Worm (Caenorhabditis elegans): Measurements from ENCODE around the gene F42H10.6.
A peak's percentile ranks its signal among the peaks of the same experiment; 100 is the strongest.

The F42H10.6 gene

DNA sequence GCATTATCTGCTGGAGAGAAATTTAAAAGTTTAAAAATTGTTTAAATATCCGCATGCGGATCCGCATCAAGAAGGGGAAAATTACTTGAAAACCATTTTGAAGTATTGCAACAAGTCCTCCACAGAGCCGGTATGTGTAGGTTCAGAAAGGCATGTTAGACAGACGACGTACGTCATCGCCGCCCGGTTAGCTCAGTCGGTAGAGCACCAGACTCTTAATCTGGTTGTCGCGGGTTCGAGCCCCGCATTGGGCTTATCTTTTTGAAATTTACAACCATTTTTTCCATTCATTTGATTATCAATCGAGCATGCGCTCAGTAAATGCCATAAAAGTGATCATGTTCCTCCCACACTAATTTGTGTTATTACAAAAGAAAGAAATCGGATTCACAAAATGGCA is 7.0 kb downstream of the F42H10.6 start:
- TF ChIP-seq efl-1 (GFP tag; optimal IDR thresholded peaks at IDR 0.05), result peak; percentile 10
- TF ChIP-seq ceh-91 (GFP tag; IDR thresholded peaks at IDR 0.05), result no peak
- no peak for TF ChIP-seq gei-17 (GFP tag; optimal IDR thresholded peaks at IDR 0.05)
- TF ChIP-seq Y79H2A.3 (GFP tag; conservative IDR thresholded peaks at IDR 0.05), result no peak
- TF ChIP-seq pbrm-1 (GFP tag; IDR thresholded peaks at IDR 0.05), result peak; percentile 41; the same call in 1 of the 2 replicates
- no peak for TF ChIP-seq chd-7 (tag; optimal IDR thresholded peaks at IDR 0.05)
- TF ChIP-seq ztf-25 (GFP tag; IDR thresholded peaks at IDR 0.05), result 0 out of 2 replicates have a peak, but pooled peaks have one; percentile 51
- no peak for TF ChIP-seq ama-1 (optimal IDR thresholded peaks at IDR 0.05)
- no peak for TF ChIP-seq ama-1 (GFP tag; optimal IDR thresholded peaks at IDR 0.05)
- TF ChIP-seq mxl-1 (tag; optimal IDR thresholded peaks at IDR 0.05), result no peak
- no peak for TF ChIP-seq let-607 (tag; optimal IDR thresholded peaks at IDR 0.05)
- TF ChIP-seq snpc-3.4 (tag; optimal IDR thresholded peaks at IDR 0.05), result no peak
- TF ChIP-seq F52B5.7 (tag; optimal IDR thresholded peaks at IDR 0.05), result peak; percentile 15
- no peak for TF ChIP-seq F55B11.4 (tag; optimal IDR thresholded peaks at IDR 0.05; ENCODE audit: borderline replicate concordance, insufficient read depth)
- TF ChIP-seq K12H6.12 (tag; optimal IDR thresholded peaks at IDR 0.05), result no peak
- TF ChIP-seq cebp-1 (GFP tag; IDR thresholded peaks at IDR 0.05), result no peak
- TF ChIP-seq cebp-1 (tag; optimal IDR thresholded peaks at IDR 0.05), result no peak
- no peak for TF ChIP-seq tlf-1 (GFP tag; optimal IDR thresholded peaks at IDR 0.05)
- TF ChIP-seq nfyb-1 (GFP tag; IDR thresholded peaks at IDR 0.05), result no peak
- no peak for TF ChIP-seq repo-1 (tag; optimal IDR thresholded peaks at IDR 0.05)
- no peak for TF ChIP-seq F37B4.10 (GFP tag; IDR thresholded peaks at IDR 0.05)
- TF ChIP-seq lin-54 (GFP tag; optimal IDR thresholded peaks at IDR 0.05), result no peak
- TF ChIP-seq nhr-80 (tag; optimal IDR thresholded peaks at IDR 0.05), result no peak
- no peak for TF ChIP-seq zim-3 (tag; optimal IDR thresholded peaks at IDR 0.05)
- no peak for TF ChIP-seq pha-4 (tag; optimal IDR thresholded peaks at IDR 0.05)
- TF ChIP-seq ztf-6 (GFP tag; IDR thresholded peaks at IDR 0.05), result no peak
- peak; percentile 82 for TF ChIP-seq him-1 (tag; optimal IDR thresholded peaks at IDR 0.05)
- TF ChIP-seq K11D2.4 (GFP tag; IDR thresholded peaks at IDR 0.05), result no peak
- no peak for TF ChIP-seq aptf-3 (GFP tag; IDR thresholded peaks at IDR 0.05)
- no peak for TF ChIP-seq lin-35 (GFP tag; optimal IDR thresholded peaks at IDR 0.05)
- no peak for TF ChIP-seq mcd-1 (GFP tag; IDR thresholded peaks at IDR 0.05)
- TF ChIP-seq ceh-100 (GFP tag; IDR thresholded peaks at IDR 0.05), result no peak
- no peak for TF ChIP-seq atf-7 (tag; optimal IDR thresholded peaks at IDR 0.05)
- no peak for TF ChIP-seq mel-28 (tag; optimal IDR thresholded peaks at IDR 0.05; ENCODE audit: borderline replicate concordance)
- TF ChIP-seq C06A6.2 (GFP tag; conservative IDR thresholded peaks at IDR 0.05), result no peak
- TF ChIP-seq madf-10 (tag; optimal IDR thresholded peaks at IDR 0.05), result no peak
- TF ChIP-seq madf-6 (GFP tag; IDR thresholded peaks at IDR 0.05), result peak; percentile 61; the same call in 1 of the 2 replicates
- TF ChIP-seq hsf-1 (GFP tag; IDR thresholded peaks at IDR 0.05), result peak; percentile 56; the same call in 1 of the 2 replicates
- TF ChIP-seq F39B2.1 (GFP tag; IDR thresholded peaks at IDR 0.05), result no peak
- TF ChIP-seq somi-1 (GFP tag; optimal IDR thresholded peaks at IDR 0.05), result no peak
- no peak for TF ChIP-seq Y56A3A.18 (GFP tag; IDR thresholded peaks at IDR 0.05)
- TF ChIP-seq madf-3 (GFP tag; IDR thresholded peaks at IDR 0.05), result no peak
- TF ChIP-seq F22D6.2 (tag; optimal IDR thresholded peaks at IDR 0.05), result no peak
- TF ChIP-seq bed-1 (GFP tag; IDR thresholded peaks at IDR 0.05), result no peak
- no peak for TF ChIP-seq nhr-120 (GFP tag; IDR thresholded peaks at IDR 0.05)
- no peak for TF ChIP-seq T07F8.4 (tag; optimal IDR thresholded peaks at IDR 0.05)
- TF ChIP-seq unc-62 (GFP tag; optimal IDR thresholded peaks at IDR 0.05), result no peak
- peak; percentile 59 for TF ChIP-seq hmg-1.2 (GFP tag; IDR thresholded peaks at IDR 0.05)
- TF ChIP-seq nhr-179 (tag; optimal IDR thresholded peaks at IDR 0.05), result no peak
- no peak for TF ChIP-seq athp-1 (tag; optimal IDR thresholded peaks at IDR 0.05)
- TF ChIP-seq hlh-12 (tag; optimal IDR thresholded peaks at IDR 0.05), result no peak
